Worm (Caenorhabditis elegans): ENCODE measurements around the gene R74.8.

R74.8 gene

DNA sequence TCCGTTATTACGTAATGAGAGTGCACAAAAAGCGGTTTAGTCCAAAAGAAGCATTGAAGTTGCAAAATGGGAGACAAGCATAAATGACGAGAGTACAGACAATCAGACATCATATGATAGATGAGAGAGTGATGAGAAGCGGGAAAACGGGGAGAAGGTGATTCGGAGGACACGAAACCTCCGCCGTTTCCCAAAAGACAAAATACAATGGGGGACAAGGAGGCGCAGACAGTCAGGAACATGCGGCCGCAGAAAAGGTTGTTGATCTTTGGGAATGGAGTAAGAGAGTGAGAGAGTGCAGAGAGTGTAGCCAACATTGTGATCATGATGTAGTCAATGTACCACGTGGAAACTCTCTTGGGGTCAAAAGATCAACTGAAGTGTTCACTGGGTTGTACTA, 31.6 kb downstream of the R74.8 start:
- TF ChIP-seq drap-1 (GFP tag; optimal IDR thresholded peaks at IDR 0.05) (peak; percentile 25), nhr-76 (tag; optimal IDR thresholded peaks at IDR 0.05) (no peak), unc-39 (tag; optimal IDR thresholded peaks at IDR 0.05) (no peak), mab-5 (tag; optimal IDR thresholded peaks at IDR 0.05) (no peak), hlh-1 (tag; optimal IDR thresholded peaks at IDR 0.05) (peak; percentile 40), elt-3 (tag; optimal IDR thresholded peaks at IDR 0.05) (no peak), mep-1 (tag; optimal IDR thresholded peaks at IDR 0.05) (peak; percentile 57), cnd-1 (tag; optimal IDR thresholded peaks at IDR 0.05) (no peak), elt-1 (tag; optimal IDR thresholded peaks at IDR 0.05; ENCODE audit: borderline replicate concordance, insufficient read depth) (peak; percentile 57), ceh-83 (GFP tag; optimal IDR thresholded peaks at IDR 0.05) (no peak), pha-4 (tag; optimal IDR thresholded peaks at IDR 0.05) (peak; percentile 92), nhr-12 (tag; optimal IDR thresholded peaks at IDR 0.05) (peak; percentile 94), lsy-2 (tag; optimal IDR thresholded peaks at IDR 0.05) (peak; percentile 25), M03D4.4 (tag; optimal IDR thresholded peaks at IDR 0.05) (no peak), blmp-1 (tag; optimal IDR thresholded peaks at IDR 0.05) (no peak), ceh-43 (GFP tag; optimal IDR thresholded peaks at IDR 0.05) (no peak), unc-120 (tag; optimal IDR thresholded peaks at IDR 0.05; ENCODE audit: poor library complexity, severe bottlenecking) (peak; percentile 96), zip-8 (tag; optimal IDR thresholded peaks at IDR 0.05) (peak; percentile 59), ztf-11 (tag; optimal IDR thresholded peaks at IDR 0.05) (peak; percentile 27), lin-32 (GFP tag; optimal IDR thresholded peaks at IDR 0.05) (no peak), mls-2 (tag; optimal IDR thresholded peaks at IDR 0.05) (peak; percentile 30), bed-3 (GFP tag; optimal IDR thresholded peaks at IDR 0.05) (no peak), lin-13 (tag; optimal IDR thresholded peaks at IDR 0.05) (peak; percentile 35), ceh-39 (tag; optimal IDR thresholded peaks at IDR 0.05) (no peak), snpc-4 (tag; optimal IDR thresholded peaks at IDR 0.05) (no peak), unc-62 (GFP tag; optimal IDR thresholded peaks at IDR 0.05) (peak; percentile 84), nhr-28 (tag; optimal IDR thresholded peaks at IDR 0.05) (peak; percentile 76), sptf-1 (tag; optimal IDR thresholded peaks at IDR 0.05) (peak; percentile 37), ham-2 (GFP tag; optimal IDR thresholded peaks at IDR 0.05) (peak; percentile 77), tbx-8 (GFP tag; optimal IDR thresholded peaks at IDR 0.05) (no peak), flh-1 (GFP tag; optimal IDR thresholded peaks at IDR 0.05) (no peak), nhr-237 (tag; optimal IDR thresholded peaks at IDR 0.05) (peak; percentile 85), ces-1 (GFP tag; optimal IDR thresholded peaks at IDR 0.05) (peak; percentile 59), sem-2 (GFP tag; optimal IDR thresholded peaks at IDR 0.05) (no peak), nhr-2 (tag; optimal IDR thresholded peaks at IDR 0.05) (no peak)

ce11 chrIII:4240126-4240525, 34.0 kb downstream of the R74.8 start:
- no peak for TF ChIP-seq unc-120 (tag; optimal IDR thresholded peaks at IDR 0.05; ENCODE audit: poor library complexity, severe bottlenecking)
- TF ChIP-seq drap-1 (GFP tag; optimal IDR thresholded peaks at IDR 0.05) = no peak
- no peak for TF ChIP-seq hlh-1 (tag; optimal IDR thresholded peaks at IDR 0.05)
- no peak for TF ChIP-seq pha-4 (tag; optimal IDR thresholded peaks at IDR 0.05)
- no peak for TF ChIP-seq sptf-1 (tag; optimal IDR thresholded peaks at IDR 0.05)
- no peak for TF ChIP-seq ces-1 (GFP tag; optimal IDR thresholded peaks at IDR 0.05)
- no peak for TF ChIP-seq mab-5 (tag; optimal IDR thresholded peaks at IDR 0.05)
- TF ChIP-seq flh-1 (GFP tag; optimal IDR thresholded peaks at IDR 0.05) = no peak
- no peak for TF ChIP-seq nhr-12 (tag; optimal IDR thresholded peaks at IDR 0.05)
- no peak for TF ChIP-seq tbx-8 (GFP tag; optimal IDR thresholded peaks at IDR 0.05)
- TF ChIP-seq lin-13 (tag; optimal IDR thresholded peaks at IDR 0.05) = no peak
- no peak for TF ChIP-seq lsy-2 (tag; optimal IDR thresholded peaks at IDR 0.05)
- TF ChIP-seq cnd-1 (tag; optimal IDR thresholded peaks at IDR 0.05) = no peak

DNA sequence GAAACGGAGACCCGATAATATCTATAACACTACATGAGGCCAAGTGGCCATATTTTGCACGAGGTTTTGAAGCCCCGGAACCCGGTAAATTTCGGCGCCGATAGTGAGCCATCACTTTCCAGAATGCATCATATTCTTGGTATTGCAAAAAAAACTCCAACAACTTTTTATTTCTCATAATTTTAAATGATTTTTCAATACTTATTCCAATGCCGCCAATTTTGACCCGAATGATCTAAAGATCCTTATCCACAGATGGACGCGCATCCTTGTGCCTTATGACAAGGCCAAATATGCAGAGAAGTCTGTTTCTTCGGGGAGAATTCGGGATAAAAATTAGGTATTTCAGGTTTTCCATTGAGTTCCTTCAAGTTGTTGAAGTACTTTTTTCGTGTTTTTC, 35.1 kb downstream of the R74.8 start:
- no peak for TF ChIP-seq lsy-2 (tag; optimal IDR thresholded peaks at IDR 0.05)
- TF ChIP-seq bed-3 (GFP tag; optimal IDR thresholded peaks at IDR 0.05) = no peak
- peak; percentile 54 for TF ChIP-seq elt-1 (tag; optimal IDR thresholded peaks at IDR 0.05; ENCODE audit: borderline replicate concordance, insufficient read depth)
- TF ChIP-seq lin-32 (GFP tag; optimal IDR thresholded peaks at IDR 0.05) = no peak

All from whole organism, mixed stage, embryonic.